Fruit fly (Drosophila melanogaster): ENCODE results near the gene CG31517.

CG31517 gene

dm6 chr3R:13915646-13916045, 32.6 kb upstream of the CG31517 start (continued):
- peak; percentile 59 for TF ChIP-seq CG1024 (GFP tag; IDR thresholded peaks at IDR 0.05)
- TF ChIP-seq Hr39 (optimal IDR thresholded peaks at IDR 0.05) = no peak
- TF ChIP-seq gsb-n (tag; optimal IDR thresholded peaks at IDR 0.05) = peak; percentile 70
- TF ChIP-seq Max (GFP tag; optimal IDR thresholded peaks at IDR 0.05) = peak; percentile 64
- TF ChIP-seq Sry-δ (GFP tag; optimal IDR thresholded peaks at IDR 0.05) = no peak
- peak; percentile 73 for TF ChIP-seq Hsf (GFP tag; optimal IDR thresholded peaks at IDR 0.05)
- peak; percentile 0 for TF ChIP-seq CG7987 (GFP tag; optimal IDR thresholded peaks at IDR 0.05)
- peak; percentile 49 for TF ChIP-seq CG6813 (GFP tag; optimal IDR thresholded peaks at IDR 0.05)
- TF ChIP-seq fd3F (GFP tag; optimal IDR thresholded peaks at IDR 0.05) = peak; percentile 41
- peak; percentile 0 for TF ChIP-seq Mes4 (GFP tag; optimal IDR thresholded peaks at IDR 0.05)
- no peak for TF ChIP-seq Dref (GFP tag; IDR thresholded peaks at IDR 0.05)
- TF ChIP-seq CG8388 (GFP tag; optimal IDR thresholded peaks at IDR 0.05) = peak; percentile 73
- no peak for TF ChIP-seq Tbp (GFP tag; optimal IDR thresholded peaks at IDR 0.05)
- no peak for TF ChIP-seq Eip74EF (GFP tag; optimal IDR thresholded peaks at IDR 0.05)
- peak; percentile 78 for TF ChIP-seq CG3726 (GFP tag; IDR thresholded peaks at IDR 0.05)
- peak; percentile 38 for TF ChIP-seq CG12104 (GFP tag; optimal IDR thresholded peaks at IDR 0.05)
- no peak for TF ChIP-seq TFAM (GFP tag; optimal IDR thresholded peaks at IDR 0.05)
- TF ChIP-seq Xbp1 (GFP tag; optimal IDR thresholded peaks at IDR 0.05) = peak; percentile 77
- peak; percentile 64 for TF ChIP-seq CG9817 (tag; optimal IDR thresholded peaks at IDR 0.05)
- TF ChIP-seq HHEX (GFP tag; optimal IDR thresholded peaks at IDR 0.05) = peak; percentile 73
- no peak for TF ChIP-seq usp (GFP tag; optimal IDR thresholded peaks at IDR 0.05)
- peak; percentile 21 for TF ChIP-seq fd64A (GFP tag; optimal IDR thresholded peaks at IDR 0.05)
- TF ChIP-seq CG17912 (GFP tag; optimal IDR thresholded peaks at IDR 0.05) = no peak
- peak; percentile 69 for TF ChIP-seq PHDP (tag; optimal IDR thresholded peaks at IDR 0.05)
- no peak for TF ChIP-seq Drgx (GFP tag; IDR thresholded peaks at IDR 0.05)
- TF ChIP-seq tll (GFP tag; optimal IDR thresholded peaks at IDR 0.05) = no peak
- TF ChIP-seq odd (GFP tag; optimal IDR thresholded peaks at IDR 0.05) = peak; percentile 27
- TF ChIP-seq Dbx (GFP tag; IDR thresholded peaks at IDR 0.05) = 0 out of 3 replicates have a peak, but pooled peaks have one; percentile 45

- peak in 1 of 2 experiments; percentile 19 for TF ChIP-seq bsh (GFP tag; optimal IDR thresholded peaks at IDR 0.05)
- no peak for TF ChIP-seq CG42726 (GFP tag; IDR thresholded peaks at IDR 0.05; ENCODE audit: partially characterized antibody)
These were observed 31.7 kb upstream of the CG31517 start for dm6 chr3R:13916546-13916945.

DNA sequence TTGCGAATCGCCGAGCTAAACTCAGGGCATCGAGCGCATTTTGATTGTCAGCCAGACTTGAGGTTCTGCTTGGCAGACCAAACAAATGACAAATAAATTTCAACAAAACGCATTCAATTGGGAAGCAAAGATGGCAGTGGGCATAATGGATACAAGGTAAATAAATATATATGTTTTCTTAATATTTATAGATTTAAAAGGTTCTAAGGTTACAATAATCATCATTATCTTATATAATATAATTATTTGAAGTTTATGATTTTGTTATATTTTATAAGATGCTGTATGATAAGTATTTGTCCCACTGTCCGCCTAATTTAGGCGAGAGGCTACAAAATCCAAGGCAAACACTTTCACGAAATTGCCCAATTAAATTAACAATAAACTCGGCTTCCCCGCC, 30.2 kb upstream of the CG31517 start:
- TF ChIP-seq ERR (GFP tag; optimal IDR thresholded peaks at IDR 0.05) = no peak
- no peak for TF ChIP-seq CG11560 (tag; IDR thresholded peaks at IDR 0.05)
- no peak for TF ChIP-seq jumu (GFP tag; optimal IDR thresholded peaks at IDR 0.05)
- TF ChIP-seq CG14667 (GFP tag; IDR thresholded peaks at IDR 0.05) = no peak
- TF ChIP-seq Lhr (GFP tag; optimal IDR thresholded peaks at IDR 0.05) = no peak
- no peak for TF ChIP-seq peb (GFP tag; IDR thresholded peaks at IDR 0.05)
- no peak for TF ChIP-seq Dbx (GFP tag; IDR thresholded peaks at IDR 0.05)
- no peak for TF ChIP-seq CG17912 (GFP tag; optimal IDR thresholded peaks at IDR 0.05)
- no peak for TF ChIP-seq oc (tag; optimal IDR thresholded peaks at IDR 0.05)
- TF ChIP-seq H15 (GFP tag; IDR thresholded peaks at IDR 0.05) = no peak
- peak; percentile 3 for TF ChIP-seq CG11504 (tag; optimal IDR thresholded peaks at IDR 0.05)
- no peak for TF ChIP-seq sr (GFP tag; IDR thresholded peaks at IDR 0.05)
- no peak for TF ChIP-seq CG3838 (GFP tag; optimal IDR thresholded peaks at IDR 0.05)
- TF ChIP-seq CG1602 (GFP tag; optimal IDR thresholded peaks at IDR 0.05) = no peak
- TF ChIP-seq unpg (GFP tag; optimal IDR thresholded peaks at IDR 0.05) = peak; percentile 5
- no peak for TF ChIP-seq Ssrp (tag; optimal IDR thresholded peaks at IDR 0.05)
- TF ChIP-seq Bgb (GFP tag; IDR thresholded peaks at IDR 0.05; ENCODE audit: partially characterized antibody) = no peak
- TF ChIP-seq gem (tag; optimal IDR thresholded peaks at IDR 0.05) = peak; percentile 15
- no peak for TF ChIP-seq btn (GFP tag; optimal IDR thresholded peaks at IDR 0.05)
- TF ChIP-seq CG14710 (tag; optimal IDR thresholded peaks at IDR 0.05) = no peak
- TF ChIP-seq CG2889 (GFP tag; IDR thresholded peaks at IDR 0.05) = no peak
- no peak for TF ChIP-seq CG5953 (GFP tag; IDR thresholded peaks at IDR 0.05)

All from whole organism, embryonic.